Fruit fly (Drosophila melanogaster) whole organism, embryonic: ENCODE results near the gene CG14535.

ENCODE experiments used
- Antp ChIP-seq: fragments of 200-800 bp; sonication (Bioruptor generic); optimal IDR thresholded peaks from 3 replicates; lab custom pipeline; 2016; ENCODE audit warnings: missing biosample characterization, missing genetic modification characterization
- B-H1 ChIP-seq: fragments of 200-800 bp; sonication (Bioruptor generic); IDR thresholded peaks from 3 replicates; pipeline ENCODE4 v1.3.6; 2022; ENCODE audit warnings: missing biosample characterization, missing genetic modification characterization
- CG11560 ChIP-seq: fragments of 200-800 bp; sonication (Bioruptor generic); IDR thresholded peaks from 3 replicates; pipeline ENCODE4 v1.3.6; 2022; ENCODE audit warnings: missing biosample characterization, missing genetic modification characterization
- CG12219 ChIP-seq: fragments of 200-800 bp; sonication (Bioruptor generic); optimal IDR thresholded peaks from 3 replicates; lab custom pipeline; 2018; ENCODE audit warnings: missing biosample characterization, mild to moderate bottlenecking, missing genetic modification characterization
- CG13123 ChIP-seq: fragments of 200-800 bp; sonication (Bioruptor generic); optimal IDR thresholded peaks from 2 replicates; lab custom pipeline; 2016; ENCODE audit warnings: missing biosample characterization, missing genetic modification characterization
- CG14050 ChIP-seq: fragments of 200-800 bp; sonication (Bioruptor generic); IDR thresholded peaks from 3 replicates; pipeline ENCODE4 v1.3.6; 2022; ENCODE audit warnings: missing biosample characterization, missing genetic modification characterization
- CG16779 ChIP-seq: fragments of 200-800 bp; sonication (Bioruptor generic); IDR thresholded peaks from 2 replicates; pipeline ENCODE4 v1.3.6; 2022; ENCODE audit warnings: missing biosample characterization, missing genetic modification characterization
- CG16813 ChIP-seq: fragments of 200-800 bp; sonication (Bioruptor generic); IDR thresholded peaks from 3 replicates; pipeline ENCODE4 v1.3.6; 2022; ENCODE audit warnings: missing biosample characterization, missing genetic modification characterization; ENCODE audit not compliant: partially characterized antibody
- CG16863 ChIP-seq: fragments of 200-800 bp; sonication (Bioruptor generic); optimal IDR thresholded peaks from 3 replicates; lab custom pipeline; 2016; ENCODE audit warnings: missing biosample characterization, missing genetic modification characterization
- CG17829 ChIP-seq: fragments of 200-800 bp; optimal IDR thresholded peaks from 2 replicates; lab custom pipeline; 2019; ENCODE audit warnings: missing biosample characterization, mild to moderate bottlenecking, missing genetic modification characterization, moderate library complexity
- CG2199 ChIP-seq: fragments of 200-800 bp; sonication (Bioruptor generic); IDR thresholded peaks from 3 replicates; pipeline ENCODE4 v1.3.6; 2022; ENCODE audit warnings: missing biosample characterization, missing genetic modification characterization
- CG30020 ChIP-seq: fragments of 200-800 bp; optimal IDR thresholded peaks from 2 replicates; lab custom pipeline; 2019; ENCODE audit warnings: missing biosample characterization, mild to moderate bottlenecking, missing genetic modification characterization, moderate library complexity
- CG32532 ChIP-seq: fragments of 200-800 bp; sonication (Bioruptor generic); IDR thresholded peaks from 2 replicates; pipeline ENCODE4 v1.3.6; 2022; ENCODE audit warnings: missing biosample characterization, missing genetic modification characterization
- CG3726 ChIP-seq: fragments of 200-800 bp; sonication (Bioruptor generic); IDR thresholded peaks from 3 replicates; pipeline ENCODE4, ENCODE4 v1.3.6; 2022; ENCODE audit warnings: missing biosample characterization, missing genetic modification characterization
- CG3995 ChIP-seq: fragments of 200-800 bp; sonication (Bioruptor generic); optimal IDR thresholded peaks from 3 replicates; lab custom pipeline; 2016; ENCODE audit warnings: missing biosample characterization, missing genetic modification characterization
- CG4730 ChIP-seq: fragments of 200-800 bp; sonication (Bioruptor generic); IDR thresholded peaks from 2 replicates; pipeline ENCODE4 v1.3.6; 2022; ENCODE audit warnings: missing biosample characterization, missing genetic modification characterization
- CG4820 ChIP-seq: fragments of 200-800 bp; sonication (Bioruptor generic); optimal IDR thresholded peaks from 3 replicates; lab custom pipeline; 2016; ENCODE audit warnings: missing biosample characterization, missing genetic modification characterization
- CG6254 ChIP-seq: fragments of 200-800 bp; sonication (Bioruptor generic); optimal IDR thresholded peaks from 3 replicates; lab custom pipeline; 2017; ENCODE audit warnings: mild to moderate bottlenecking, missing biosample characterization, missing genetic modification reagents, missing genetic modification characterization
- CG7357 ChIP-seq: fragments of 200-800 bp; sonication (Bioruptor generic); IDR thresholded peaks from 3 replicates; pipeline ENCODE4 v1.3.6; 2022; ENCODE audit warnings: missing biosample characterization, missing genetic modification characterization
- CG7987 ChIP-seq: fragments of 200-800 bp; sonication (Bioruptor generic); optimal IDR thresholded peaks from 2 replicates; lab custom pipeline; 2018; ENCODE audit warnings: missing biosample characterization, mild to moderate bottlenecking, missing genetic modification characterization, moderate library complexity
- CG8281 ChIP-seq: fragments of 200-800 bp; sonication (Bioruptor generic); optimal IDR thresholded peaks from 2 replicates; lab custom pipeline; 2018; ENCODE audit warnings: missing biosample characterization, mild to moderate bottlenecking, missing genetic modification characterization, moderate library complexity
- CG8359 ChIP-seq: fragments of 200-800 bp; sonication (Bioruptor generic); optimal IDR thresholded peaks from 2 replicates; lab custom pipeline; 2017; ENCODE audit warnings: missing biosample characterization, mild to moderate bottlenecking, missing genetic modification characterization, borderline replicate concordance
- CG8388 ChIP-seq: fragments of 200-800 bp; sonication (Bioruptor generic); optimal IDR thresholded peaks from 2 replicates; lab custom pipeline; 2019; ENCODE audit warnings: missing biosample characterization, mild to moderate bottlenecking, missing genetic modification characterization, moderate library complexity
- CG9609 ChIP-seq: fragments of 200-800 bp; sonication (Bioruptor generic); optimal IDR thresholded peaks from 3 replicates; lab custom pipeline; 2016; ENCODE audit warnings: missing biosample characterization, missing genetic modification characterization
- CG9817 ChIP-seq: fragments of 200-800 bp; sonication (Bioruptor generic); optimal IDR thresholded peaks from 2 replicates; lab custom pipeline; 2018; ENCODE audit warnings: missing biosample characterization, mild to moderate bottlenecking, missing genetic modification characterization, moderate library complexity
- D19B ChIP-seq: fragments of 200-800 bp; sonication (Bioruptor generic); optimal IDR thresholded peaks from 2 replicates; lab custom pipeline; 2017; ENCODE audit warnings: missing biosample characterization, mild to moderate bottlenecking, missing genetic modification characterization
- H2.0 ChIP-seq: fragments of 200-800 bp; sonication (Bioruptor generic); IDR thresholded peaks from 2 replicates; pipeline ENCODE4 v1.3.6; 2022; ENCODE audit warnings: missing biosample characterization, missing genetic modification characterization
- HmgD ChIP-seq: fragments of 200-800 bp; sonication (Bioruptor generic); optimal IDR thresholded peaks from 3 replicates; lab custom pipeline; 2016; ENCODE audit warnings: missing biosample characterization, missing genetic modification characterization
- Hr78 ChIP-seq, 2 experiments: fragments of 200-800 bp in 1 of 2; fragments of >200 bp in 1 of 2; sonication (Bioruptor generic) in 1 of 2; optimal IDR thresholded peaks; 2 replicates each; lab custom pipeline; 2017 to 2019; ENCODE audit warnings: missing biosample characterization in 2 of 2, missing genetic modification characterization in 2 of 2, mild to moderate bottlenecking in 1 of 2, moderate library complexity in 1 of 2
- Mes4 ChIP-seq: fragments of 200-800 bp; sonication (Bioruptor generic); optimal IDR thresholded peaks from 2 replicates; lab custom pipeline; 2016; ENCODE audit warnings: missing biosample characterization, missing genetic modification characterization
- Taf1 ChIP-seq: fragments of 200-800 bp; sonication (Bioruptor generic); IDR thresholded peaks from 2 replicates; pipeline ENCODE4 v1.3.6; 2022; ENCODE audit warnings: missing biosample characterization, missing genetic modification characterization
- ab ChIP-seq: fragments of 200-800 bp; sonication (Bioruptor generic); optimal IDR thresholded peaks from 2 replicates; lab custom pipeline; 2016; ENCODE audit warnings: missing biosample characterization, missing genetic modification characterization
- btn ChIP-seq: fragments of 200-800 bp; sonication (Bioruptor generic); optimal IDR thresholded peaks from 2 replicates; lab custom pipeline; 2016; ENCODE audit warnings: missing biosample characterization, missing genetic modification characterization
- crol ChIP-seq: fragments of 200-800 bp; sonication (Bioruptor generic); IDR thresholded peaks from 2 replicates; pipeline ENCODE4 v1.3.6; 2022; ENCODE audit warnings: missing biosample characterization, missing genetic modification characterization
- crp ChIP-seq, 2 experiments: fragments of 200-800 bp; sonication (Bioruptor generic); optimal IDR thresholded peaks; 2 replicates in 1 of 2; 3 replicates in 1 of 2; lab custom pipeline; 2017; ENCODE audit warnings: missing biosample characterization in 2 of 2, missing genetic modification characterization in 2 of 2, mild to moderate bottlenecking in 1 of 2, moderate library complexity in 1 of 2
- dm ChIP-seq: fragments of 200-800 bp; sonication (Bioruptor generic); optimal IDR thresholded peaks from 3 replicates; lab custom pipeline; 2016; ENCODE audit warnings: missing biosample characterization, missing genetic modification characterization
- dysf ChIP-seq: fragments of 200-800 bp; sonication (Bioruptor generic); IDR thresholded peaks from 3 replicates; pipeline ENCODE4 v1.3.6; 2022; ENCODE audit warnings: missing biosample characterization, missing genetic modification characterization
- gcm2 ChIP-seq: fragments of 200-800 bp; sonication (Bioruptor generic); optimal IDR thresholded peaks from 2 replicates; lab custom pipeline; 2016; ENCODE audit warnings: missing biosample characterization, missing genetic modification characterization
- gt ChIP-seq: fragments of 200-800 bp; sonication (Bioruptor generic); IDR thresholded peaks from 2 replicates; pipeline ENCODE4 v1.3.6; 2022; ENCODE audit warnings: missing biosample characterization, missing genetic modification characterization
- hth ChIP-seq: fragments of >200 bp; optimal IDR thresholded peaks from 2 replicates; lab custom pipeline; 2017; ENCODE audit warnings: inconsistent platforms
- kah ChIP-seq: fragments of 200-800 bp; sonication (Bioruptor generic); optimal IDR thresholded peaks from 2 replicates; lab custom pipeline; 2018; ENCODE audit warnings: missing biosample characterization, mild to moderate bottlenecking, missing genetic modification characterization
- lab ChIP-seq: fragments of 200-800 bp; sonication (Bioruptor generic); optimal IDR thresholded peaks from 3 replicates; lab custom pipeline; 2017; ENCODE audit warnings: missing biosample characterization, missing genetic modification characterization, mild to moderate bottlenecking, moderate library complexity, missing genetic modification reagents
- p53 ChIP-seq: fragments of 200-800 bp; sonication (Bioruptor generic); optimal IDR thresholded peaks from 2 replicates; lab custom pipeline; 2016; ENCODE audit warnings: missing biosample characterization, missing genetic modification characterization
- pho ChIP-seq: fragments of 200-800 bp; sonication (Bioruptor generic); optimal IDR thresholded peaks from 2 replicates; lab custom pipeline; 2016; ENCODE audit warnings: missing biosample characterization, missing genetic modification characterization
- prd ChIP-seq, 3 experiments: fragments of >200 bp in 2 of 3; fragments of 200-800 bp in 1 of 3; sonication (Bioruptor generic) in 1 of 3; optimal IDR thresholded peaks in 2 of 3; IDR thresholded peaks in 1 of 3; 2 replicates in 2 of 3; 3 replicates in 1 of 3; pipeline versions ENCODE4 v1.3.6 to Lab custom; 2017 to 2022; ENCODE audit warnings: missing biosample characterization in 1 of 3, missing genetic modification characterization in 1 of 3
- seq ChIP-seq: fragments of 200-800 bp; sonication (Bioruptor generic); IDR thresholded peaks from 2 replicates; pipeline ENCODE4 v1.3.6; 2022; ENCODE audit warnings: missing biosample characterization, missing genetic modification characterization
- tap ChIP-seq: fragments of 200-800 bp; optimal IDR thresholded peaks from 3 replicates; lab custom pipeline; 2019; ENCODE audit warnings: missing biosample characterization, mild to moderate bottlenecking, missing genetic modification characterization, moderate library complexity
- tgo ChIP-seq: fragments of 200-800 bp; sonication (Bioruptor generic); IDR thresholded peaks from 3 replicates; pipeline ENCODE4 v1.3.6; 2022; ENCODE audit warnings: missing biosample characterization, missing genetic modification characterization
- tup ChIP-seq: fragments of 200-800 bp; sonication (Bioruptor generic); optimal IDR thresholded peaks from 2 replicates; lab custom pipeline; 2016; ENCODE audit warnings: missing biosample characterization, mild to moderate bottlenecking, missing genetic modification characterization, moderate library complexity
- wor ChIP-seq: fragments of 200-800 bp; sonication (Bioruptor generic); IDR thresholded peaks from 2 replicates; pipeline ENCODE4 v1.3.6; 2022; ENCODE audit warnings: missing biosample characterization, missing genetic modification characterization

The CG14535 gene

DNA sequence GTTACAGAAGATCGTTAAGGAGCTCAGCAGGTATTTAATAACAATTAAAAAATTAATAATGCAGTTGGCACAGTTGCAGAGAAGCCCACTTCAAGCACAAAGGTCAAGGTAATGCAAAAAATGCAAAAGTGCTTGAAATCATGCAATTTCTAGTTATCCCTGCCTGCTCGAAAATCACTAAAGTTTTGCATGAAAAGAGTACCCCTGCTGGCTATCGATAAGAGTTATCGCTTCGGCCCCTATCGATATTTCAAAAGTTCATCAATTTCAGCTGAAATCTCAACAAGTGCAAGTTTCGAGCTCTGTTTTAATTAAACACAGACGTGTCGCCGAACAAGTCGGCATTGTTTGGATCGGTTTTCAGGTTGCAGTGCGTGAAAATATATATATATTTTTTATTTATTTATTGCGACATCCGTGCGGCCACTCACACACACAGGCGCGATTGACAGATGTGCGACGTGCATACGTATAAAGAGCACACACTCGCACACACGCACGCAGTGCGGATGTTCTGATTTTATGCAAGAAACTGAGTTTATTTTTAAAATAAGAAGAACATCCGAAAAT is 33.9 kb downstream of the CG14535 start (continued):
- TF ChIP-seq seq, result peak; percentile 62
- TF ChIP-seq hth (lab: Kevin White, UChicago), result no peak
- TF ChIP-seq Mes4 (GFP tag; lab: Kevin White, UChicago), result peak; percentile 44
- no peak for TF ChIP-seq CG14050 (GFP tag; lab: Robert Waterston, UW)
- peak; percentile 29; the same call in 1 of the 3 replicates for TF ChIP-seq CG3726 (GFP tag; lab: Robert Waterston, UW)
- no peak for TF ChIP-seq CG4730 (GFP tag; lab: Robert Waterston, UW)
- TF ChIP-seq btn (GFP tag; lab: Kevin White, UChicago), result no peak
- peak; percentile 45 for TF ChIP-seq CG9817 (tag; lab: Kevin White, UChicago)
- TF ChIP-seq HmgD (GFP tag; lab: Kevin White, UChicago), result peak; percentile 27
- TF ChIP-seq ab, result no peak
- 0 out of 3 replicates have a peak, but pooled peaks have one; percentile 14 for TF ChIP-seq CG2199 (GFP tag; lab: Robert Waterston, UW)
- peak; percentile 68 for TF ChIP-seq kah
- no peak for TF ChIP-seq CG8359 (GFP tag; lab: Kevin White, UChicago)
- TF ChIP-seq lab (GFP tag; lab: Kevin White, UChicago), result no peak
- no peak for TF ChIP-seq CG11560 (tag; lab: Robert Waterston, UW)
- TF ChIP-seq CG8388 (GFP tag; lab: Kevin White, UChicago), result peak; percentile 43
- peak; percentile 34 for TF ChIP-seq pho
- peak; percentile 10 for TF ChIP-seq CG12219
- no peak for TF ChIP-seq CG7357 (GFP tag; lab: Robert Waterston, UW)
- peak; percentile 97 for TF ChIP-seq CG3995 (GFP tag; lab: Kevin White, UChicago)
- TF ChIP-seq D19B, result no peak
- TF ChIP-seq p53, result no peak
- TF ChIP-seq dysf (GFP tag; lab: Robert Waterston, UW), result peak; percentile 63
- peak; percentile 82 for TF ChIP-seq CG16813 (GFP tag; lab: Robert Waterston, UW)
- no peak for TF ChIP-seq Hr78 (GFP tag; optimal IDR thresholded peaks at IDR 0.05; lab: Kevin White, UChicago)
- TF ChIP-seq CG30020 (tag; lab: Kevin White, UChicago), result peak; percentile 43
- TF ChIP-seq CG6254 (GFP tag; lab: Kevin White, UChicago), result no peak
- peak; percentile 35 for TF ChIP-seq CG4820 (GFP tag; lab: Kevin White, UChicago)
- TF ChIP-seq CG32532 (GFP tag; lab: Robert Waterston, UW), result peak; percentile 72
- TF ChIP-seq CG16779 (GFP tag; lab: Robert Waterston, UW), result 0 out of 2 replicates have a peak, but pooled peaks have one; percentile 45
- peak; percentile 18; the same call in 1 of the 3 replicates for TF ChIP-seq tgo
- no peak for TF ChIP-seq CG13123 (GFP tag; lab: Kevin White, UChicago)
- TF ChIP-seq CG7987 (GFP tag; lab: Kevin White, UChicago), result no peak
- TF ChIP-seq tup, result peak; percentile 37
- TF ChIP-seq wor (GFP tag; lab: Robert Waterston, UW), result no peak
- TF ChIP-seq CG16863, result peak; percentile 53
- TF ChIP-seq CG9609 (GFP tag; lab: Kevin White, UChicago), result peak; percentile 57
- peak in 1 of 2 experiments; percentile 52 for TF ChIP-seq crp (GFP tag; optimal IDR thresholded peaks at IDR 0.05; lab: Kevin White, UChicago)
- no peak for TF ChIP-seq gt (GFP tag; lab: Robert Waterston, UW)
- no peak for TF ChIP-seq B-H1 (GFP tag; lab: Robert Waterston, UW)
- TF ChIP-seq H2.0 (GFP tag; lab: Robert Waterston, UW), result peak; percentile 40; the same call in 1 of the 2 replicates
- TF ChIP-seq tap (tag; lab: Kevin White, UChicago), result no peak
- no peak for TF ChIP-seq Taf1 (GFP tag; lab: Robert Waterston, UW)
- peak; percentile 53 for TF ChIP-seq dm
- no peak for TF ChIP-seq crol (GFP tag; lab: Robert Waterston, UW)
- no peak for TF ChIP-seq gcm2
- TF ChIP-seq CG8281 (tag; lab: Kevin White, UChicago), result peak; percentile 54
- TF ChIP-seq CG17829 (tag; lab: Kevin White, UChicago), result peak; percentile 65
- no peak for TF ChIP-seq prd (optimal IDR thresholded peaks at IDR 0.05; lab: Kevin White, UChicago)
- peak; percentile 62 for TF ChIP-seq prd (GFP tag; IDR thresholded peaks at IDR 0.05; lab: Robert Waterston, UW)
- peak; percentile 54 for TF ChIP-seq Antp (GFP tag; lab: Kevin White, UChicago)
